Worm (Caenorhabditis elegans) whole organism, mixed stage, embryonic: ENCODE data around the gene chil-22.
"Not testable (repeated sequence)": the region's sequence is repeated elsewhere in the genome, so short reads cannot be mapped to it uniquely, and the experiment has no call there.

ENCODE experiments used
- M03D4.4 ChIP-seq: sonication (generic microtip); optimal IDR thresholded peaks from 2 replicates; lab custom pipeline; 2017; ENCODE audit warnings: mild to moderate bottlenecking, missing genetic modification characterization, missing compliant biosample characterization
- bed-3 ChIP-seq: fragments of 200-800 bp; sonication (Bioruptor generic); optimal IDR thresholded peaks from 3 replicates; lab custom pipeline; 2018; ENCODE audit warnings: mild to moderate bottlenecking, missing genetic modification characterization, moderate library complexity, missing compliant biosample characterization
- blmp-1 ChIP-seq: fragments of 150-350 bp; optimal IDR thresholded peaks from 2 replicates; lab custom pipeline; 2014; ENCODE audit warnings: missing biosample characterization, missing genetic modification characterization
- ceh-39 ChIP-seq: fragments of 150-350 bp; optimal IDR thresholded peaks from 2 replicates; lab custom pipeline; 2014; ENCODE audit warnings: missing biosample characterization, missing genetic modification characterization
- ceh-43 ChIP-seq: fragments of 200-800 bp; sonication (Bioruptor generic); optimal IDR thresholded peaks from 2 replicates; lab custom pipeline; 2018; ENCODE audit warnings: mild to moderate bottlenecking, missing genetic modification characterization, moderate library complexity, missing compliant biosample characterization
- ceh-83 ChIP-seq: fragments of 200-800 bp; sonication (Bioruptor generic); optimal IDR thresholded peaks from 2 replicates; lab custom pipeline; 2018; ENCODE audit warnings: mild to moderate bottlenecking, missing genetic modification characterization, missing compliant biosample characterization
- cnd-1 ChIP-seq: fragments of 200-800 bp; sonication (Bioruptor generic); optimal IDR thresholded peaks from 2 replicates; lab custom pipeline; 2018; ENCODE audit warnings: mild to moderate bottlenecking, missing genetic modification characterization, missing compliant biosample characterization
- drap-1 ChIP-seq: fragments of 200-800 bp; sonication (Bioruptor generic); optimal IDR thresholded peaks from 3 replicates; lab custom pipeline; 2018; ENCODE audit warnings: mild to moderate bottlenecking, missing genetic modification characterization, missing compliant biosample characterization
- elt-1 ChIP-seq: sonication (generic microtip); optimal IDR thresholded peaks from 2 replicates; lab custom pipeline; 2017; ENCODE audit warnings: missing genetic modification characterization, mild to moderate bottlenecking, missing compliant biosample characterization, antibody characterized with exemption, moderate library complexity, borderline replicate concordance; ENCODE audit not compliant: insufficient read depth
- elt-3 ChIP-seq: fragments of 150-350 bp; optimal IDR thresholded peaks from 2 replicates; lab custom pipeline; 2014; ENCODE audit warnings: missing biosample characterization, missing genetic modification characterization
- flh-1 ChIP-seq: fragments of 200-800 bp; sonication (Bioruptor generic); optimal IDR thresholded peaks from 2 replicates; lab custom pipeline; 2018; ENCODE audit warnings: mild to moderate bottlenecking, missing genetic modification characterization, moderate library complexity, missing compliant biosample characterization
- ham-2 ChIP-seq: fragments of 200-800 bp; sonication (Bioruptor generic); optimal IDR thresholded peaks from 2 replicates; lab custom pipeline; 2018; ENCODE audit warnings: mild to moderate bottlenecking, missing genetic modification characterization, missing compliant biosample characterization
- hlh-1 ChIP-seq: fragments of 150-350 bp; optimal IDR thresholded peaks from 2 replicates; lab custom pipeline; 2014; ENCODE audit warnings: missing biosample characterization, missing genetic modification reagents, missing genetic modification characterization
- lin-13 ChIP-seq: fragments of 150-350 bp; optimal IDR thresholded peaks from 2 replicates; lab custom pipeline; 2014; ENCODE audit warnings: missing biosample characterization, missing genetic modification characterization
- lin-32 ChIP-seq: fragments of 200-800 bp; sonication (Bioruptor generic); optimal IDR thresholded peaks from 2 replicates; lab custom pipeline; 2018; ENCODE audit warnings: mild to moderate bottlenecking, missing genetic modification characterization, missing compliant biosample characterization
- mab-5 ChIP-seq: fragments of 150-350 bp; optimal IDR thresholded peaks from 2 replicates; lab custom pipeline; 2014; ENCODE audit warnings: missing biosample characterization, missing genetic modification characterization
- mls-2 ChIP-seq: sonication (generic microtip); optimal IDR thresholded peaks from 2 replicates; lab custom pipeline; 2016; ENCODE audit warnings: mild to moderate bottlenecking, missing genetic modification characterization, moderate library complexity, missing compliant biosample characterization
- nhr-12 ChIP-seq: fragments of 150-350 bp; optimal IDR thresholded peaks from 2 replicates; lab custom pipeline; 2014; ENCODE audit warnings: missing biosample characterization, missing genetic modification characterization
- nhr-2 ChIP-seq: fragments of 150-350 bp; optimal IDR thresholded peaks from 2 replicates; lab custom pipeline; 2014; ENCODE audit warnings: missing biosample characterization, missing genetic modification characterization
- nhr-28 ChIP-seq: fragments of 150-350 bp; optimal IDR thresholded peaks from 2 replicates; lab custom pipeline; 2014; ENCODE audit warnings: missing biosample characterization, missing genetic modification characterization
- nhr-76 ChIP-seq: sonication (generic microtip); optimal IDR thresholded peaks from 2 replicates; lab custom pipeline; 2017; ENCODE audit warnings: missing biosample characterization, missing genetic modification characterization
- pha-4 ChIP-seq: fragments of 150-350 bp; optimal IDR thresholded peaks from 2 replicates; lab custom pipeline; 2018; ENCODE audit warnings: missing biosample characterization, missing genetic modification reagents, missing genetic modification characterization
- sem-2 ChIP-seq: fragments of 200-800 bp; sonication (Bioruptor generic); optimal IDR thresholded peaks from 2 replicates; lab custom pipeline; 2018; ENCODE audit warnings: mild to moderate bottlenecking, missing genetic modification characterization, missing compliant biosample characterization
- snpc-4 ChIP-seq: fragments of 150-350 bp; optimal IDR thresholded peaks from 2 replicates; lab custom pipeline; 2014; ENCODE audit warnings: missing biosample characterization, missing genetic modification characterization
- sptf-1 ChIP-seq: sonication (generic microtip); optimal IDR thresholded peaks from 2 replicates; lab custom pipeline; 2017; ENCODE audit warnings: mild to moderate bottlenecking, missing genetic modification characterization, moderate library complexity, missing compliant biosample characterization
- tbx-8 ChIP-seq: fragments of 200-800 bp; sonication (Bioruptor generic); optimal IDR thresholded peaks from 2 replicates; lab custom pipeline; 2018; ENCODE audit warnings: mild to moderate bottlenecking, missing genetic modification characterization, moderate library complexity, missing compliant biosample characterization
- unc-120 ChIP-seq: sonication (generic microtip); optimal IDR thresholded peaks from 2 replicates; lab custom pipeline; 2017; ENCODE audit warnings: missing genetic modification characterization, missing compliant biosample characterization; ENCODE audit not compliant: poor library complexity, severe bottlenecking
- unc-39 ChIP-seq: fragments of 150-350 bp; optimal IDR thresholded peaks from 2 replicates; lab custom pipeline; 2014; ENCODE audit warnings: missing biosample characterization, missing genetic modification characterization
- unc-62 ChIP-seq: fragments of 150-350 bp; optimal IDR thresholded peaks from 2 replicates; lab custom pipeline; 2014; ENCODE audit warnings: missing biosample characterization, missing genetic modification reagents, missing genetic modification characterization
- ztf-11 ChIP-seq: fragments of 150-350 bp; optimal IDR thresholded peaks from 2 replicates; lab custom pipeline; 2014; ENCODE audit warnings: missing biosample characterization, missing genetic modification characterization

Gene chil-22

ce11 chrII:9470027-9470426, 4.0 kb upstream of the chil-22 start, which contains the start of gene T19H5.6:
T19H5.6 (minus strand) TSS chrII:9470221.
- no peak for TF ChIP-seq tbx-8 (GFP tag; lab: Kevin White, UChicago)
- TF ChIP-seq sptf-1 (tag; lab: Kevin White, UChicago), result no peak
- TF ChIP-seq ceh-43, result no peak
- no peak for TF ChIP-seq unc-120
- no peak for TF ChIP-seq pha-4 (tag; lab: Kevin White, UChicago)
- no peak for TF ChIP-seq elt-3 (tag; lab: Kevin White, UChicago)
- no peak for TF ChIP-seq sem-2
- no peak for TF ChIP-seq bed-3 (GFP tag; lab: Kevin White, UChicago)
- TF ChIP-seq elt-1 (tag; lab: Kevin White, UChicago), result no peak
- no peak for TF ChIP-seq cnd-1
- no peak for TF ChIP-seq unc-62 (GFP tag; lab: Kevin White, UChicago)
- no peak for TF ChIP-seq lin-13
- TF ChIP-seq ceh-39 (tag; lab: Kevin White, UChicago), result no peak
- no peak for TF ChIP-seq ham-2 (GFP tag; lab: Kevin White, UChicago)

ce11 chrII:9468414-9468813, 2.4 kb upstream of the chil-22 start, which contains the start of gene chil-23:
chil-23 (minus strand) TSS chrII:9468611.
- TF ChIP-seq lin-32 (GFP tag; lab: Kevin White, UChicago) (no peak), blmp-1 (tag; lab: Kevin White, UChicago) (no peak), ham-2 (GFP tag; lab: Kevin White, UChicago) (no peak), tbx-8 (GFP tag; lab: Kevin White, UChicago) (no peak), ceh-43 (no peak), nhr-28 (tag; lab: Kevin White, UChicago) (no peak), cnd-1 (no peak), nhr-2 (no peak), drap-1 (GFP tag; lab: Kevin White, UChicago) (no peak), ceh-39 (tag; lab: Kevin White, UChicago) (no peak), snpc-4 (tag; lab: Kevin White, UChicago) (no peak), pha-4 (tag; lab: Kevin White, UChicago) (no peak), ztf-11 (tag; lab: Kevin White, UChicago) (no peak), mls-2 (tag; lab: Kevin White, UChicago) (no peak), sem-2 (no peak), hlh-1 (tag; lab: Kevin White, UChicago) (no peak), elt-3 (tag; lab: Kevin White, UChicago) (no peak), unc-62 (GFP tag; lab: Kevin White, UChicago) (no peak)

ce11 chrII:9461881-9462280, 4.1 kb downstream of the chil-22 start, which contains the start of gene chil-21:
chil-21 (minus strand) TSS chrII:9461981.
- not testable (repeated sequence) for TF ChIP-seq pha-4 (tag; lab: Kevin White, UChicago); mls-2 (tag; lab: Kevin White, UChicago); cnd-1

- TF ChIP-seq elt-3 (tag; lab: Kevin White, UChicago); M03D4.4 (tag; lab: Kevin White, UChicago); cnd-1: not testable (repeated sequence)
Observed at ce11 chrII:9459462-9459861, 6.5 kb downstream of the chil-22 start, which contains the start of gene R09D1.14. R09D1.14 (minus strand) TSS chrII:9459562.

- TF ChIP-seq unc-120 (no peak), ceh-83 (GFP tag; lab: Kevin White, UChicago) (no peak), lin-13 (no peak), flh-1 (GFP tag; lab: Kevin White, UChicago) (no peak), nhr-28 (tag; lab: Kevin White, UChicago) (no peak), unc-39 (tag; lab: Kevin White, UChicago) (no peak), nhr-12 (tag; lab: Kevin White, UChicago) (no peak), elt-3 (tag; lab: Kevin White, UChicago) (no peak), mls-2 (tag; lab: Kevin White, UChicago) (no peak), M03D4.4 (tag; lab: Kevin White, UChicago) (no peak), nhr-76 (tag; lab: Kevin White, UChicago) (no peak), mab-5 (tag; lab: Kevin White, UChicago) (no peak), nhr-2 (no peak)
Observed at ce11 chrII:9454304-9454703, 11.7 kb downstream of the chil-22 start, which contains the start of gene chil-19. chil-19 (minus strand) TSS chrII:9454404.
